Fruit fly (Drosophila melanogaster) whole organism, embryonic: ENCODE data around the gene CG2794.
A peak's percentile ranks its signal among the peaks of the same experiment; 100 is the strongest.

Experiments
- Asciz ChIP-seq: fragments of 200-800 bp; sonication (Bioruptor generic); optimal IDR thresholded peaks from 2 replicates; lab custom pipeline; 2017; ENCODE audit warnings: missing biosample characterization, mild to moderate bottlenecking, missing genetic modification characterization, missing genetic modification reagents
- CG10147 ChIP-seq: fragments of 200-800 bp; sonication (Bioruptor generic); optimal IDR thresholded peaks from 2 replicates; lab custom pipeline; 2019; ENCODE audit warnings: missing biosample characterization, mild to moderate bottlenecking, missing genetic modification characterization, moderate library complexity
- CG10959 ChIP-seq: fragments of 200-800 bp; sonication (Bioruptor generic); IDR thresholded peaks from 2 replicates; pipeline ENCODE4 v1.3.6; 2022; ENCODE audit warnings: missing biosample characterization, missing genetic modification characterization
- CG11504 ChIP-seq: fragments of 200-800 bp; sonication (Bioruptor generic); optimal IDR thresholded peaks from 3 replicates; lab custom pipeline; 2019; ENCODE audit warnings: missing biosample characterization, mild to moderate bottlenecking, missing genetic modification characterization, moderate library complexity
- CG11696 ChIP-seq: fragments of 200-800 bp; sonication (Bioruptor generic); IDR thresholded peaks from 2 replicates; pipeline ENCODE4 v1.3.6; 2022; ENCODE audit warnings: missing biosample characterization, missing genetic modification characterization
- CG12155 ChIP-seq: fragments of 200-800 bp; sonication (Bioruptor generic); optimal IDR thresholded peaks from 3 replicates; lab custom pipeline; 2016; ENCODE audit warnings: missing biosample characterization, missing genetic modification characterization
- CG14441 ChIP-seq: fragments of 200-800 bp; sonication (Bioruptor generic); IDR thresholded peaks from 2 replicates; pipeline ENCODE4 v1.3.6; 2022; ENCODE audit warnings: missing biosample characterization, missing genetic modification characterization
- CG14667 ChIP-seq: fragments of 200-800 bp; sonication (Bioruptor generic); IDR thresholded peaks from 2 replicates; pipeline ENCODE4 v1.3.6; 2022; ENCODE audit warnings: missing biosample characterization, missing genetic modification characterization
- CG15011 ChIP-seq: fragments of 200-800 bp; sonication (Bioruptor generic); optimal IDR thresholded peaks from 3 replicates; lab custom pipeline; 2018; ENCODE audit warnings: missing biosample characterization, mild to moderate bottlenecking, missing genetic modification characterization
- CG15269 ChIP-seq: fragments of 200-800 bp; sonication (Bioruptor generic); optimal IDR thresholded peaks from 2 replicates; lab custom pipeline; 2018; ENCODE audit warnings: missing biosample characterization, mild to moderate bottlenecking, missing genetic modification characterization, moderate library complexity
- CG15601 ChIP-seq: fragments of 200-800 bp; sonication (Bioruptor generic); optimal IDR thresholded peaks from 3 replicates; lab custom pipeline; 2019; ENCODE audit warnings: missing biosample characterization, mild to moderate bottlenecking, missing genetic modification characterization, moderate library complexity
- CG1603 ChIP-seq: fragments of 200-800 bp; sonication (Bioruptor generic); optimal IDR thresholded peaks from 2 replicates; lab custom pipeline; 2019; ENCODE audit warnings: missing biosample characterization, mild to moderate bottlenecking, missing genetic modification characterization, moderate library complexity
- CG16863 ChIP-seq: fragments of 200-800 bp; sonication (Bioruptor generic); optimal IDR thresholded peaks from 3 replicates; lab custom pipeline; 2016; ENCODE audit warnings: missing biosample characterization, missing genetic modification characterization
- CG17385 ChIP-seq: fragments of 200-800 bp; sonication (Bioruptor generic); optimal IDR thresholded peaks from 3 replicates; lab custom pipeline; 2018; ENCODE audit warnings: missing biosample characterization, mild to moderate bottlenecking, missing genetic modification characterization
- CG17612 ChIP-seq: fragments of 200-800 bp; sonication (Bioruptor generic); IDR thresholded peaks from 2 replicates; pipeline ENCODE4 v1.3.6; 2022; ENCODE audit warnings: missing biosample characterization, missing genetic modification characterization
- CG18476 ChIP-seq: fragments of 200-800 bp; sonication (Bioruptor generic); optimal IDR thresholded peaks from 2 replicates; lab custom pipeline; 2016; ENCODE audit warnings: missing biosample characterization, mild to moderate bottlenecking, missing genetic modification characterization
- CG30403 ChIP-seq: fragments of 200-800 bp; sonication (Bioruptor generic); optimal IDR thresholded peaks from 3 replicates; lab custom pipeline; 2016; ENCODE audit warnings: missing biosample characterization, missing genetic modification characterization
- CG32532 ChIP-seq: fragments of 200-800 bp; sonication (Bioruptor generic); IDR thresholded peaks from 2 replicates; pipeline ENCODE4 v1.3.6; 2022; ENCODE audit warnings: missing biosample characterization, missing genetic modification characterization
- CG3407 ChIP-seq: fragments of 200-800 bp; sonication (Bioruptor generic); optimal IDR thresholded peaks from 2 replicates; lab custom pipeline; 2018; ENCODE audit warnings: missing biosample characterization, mild to moderate bottlenecking, missing genetic modification characterization
- CG7556 ChIP-seq: fragments of 200-800 bp; sonication (Bioruptor generic); optimal IDR thresholded peaks from 2 replicates; lab custom pipeline; 2017; ENCODE audit warnings: missing biosample characterization, mild to moderate bottlenecking, missing genetic modification characterization
- CG7928 ChIP-seq: fragments of 200-800 bp; sonication (Bioruptor generic); optimal IDR thresholded peaks from 2 replicates; lab custom pipeline; 2017; ENCODE audit warnings: missing biosample characterization, mild to moderate bottlenecking, missing genetic modification characterization
- CG7987 ChIP-seq: fragments of 200-800 bp; sonication (Bioruptor generic); optimal IDR thresholded peaks from 2 replicates; lab custom pipeline; 2018; ENCODE audit warnings: missing biosample characterization, mild to moderate bottlenecking, missing genetic modification characterization, moderate library complexity
- CrebB ChIP-seq: fragments of 200-800 bp; sonication (Bioruptor generic); optimal IDR thresholded peaks from 3 replicates; lab custom pipeline; 2018; ENCODE audit warnings: missing biosample characterization, mild to moderate bottlenecking, missing genetic modification characterization
- Gug ChIP-seq: fragments of 200-800 bp; sonication (Bioruptor generic); IDR thresholded peaks from 4 replicates; pipeline ENCODE4 v1.3.6; 2022; ENCODE audit warnings: missing biosample characterization, missing genetic modification characterization
- HLH54F ChIP-seq: fragments of 200-800 bp; sonication (Bioruptor generic); optimal IDR thresholded peaks from 3 replicates; lab custom pipeline; 2016; ENCODE audit warnings: missing biosample characterization, missing genetic modification characterization
- Hsf ChIP-seq: fragments of 200-800 bp; sonication (Bioruptor generic); optimal IDR thresholded peaks from 3 replicates; lab custom pipeline; 2016; ENCODE audit warnings: missing biosample characterization, missing genetic modification characterization
- Lhr ChIP-seq: fragments of 200-800 bp; sonication (Bioruptor generic); optimal IDR thresholded peaks from 3 replicates; lab custom pipeline; 2017; ENCODE audit warnings: mild to moderate bottlenecking, missing biosample characterization, missing genetic modification reagents, missing genetic modification characterization
- MTF-1 ChIP-seq: fragments of 200-800 bp; sonication (Bioruptor generic); optimal IDR thresholded peaks from 2 replicates; lab custom pipeline; 2018; ENCODE audit warnings: missing biosample characterization, mild to moderate bottlenecking, missing genetic modification characterization, borderline replicate concordance
- Mad ChIP-seq: fragments of 200-800 bp; sonication (Bioruptor generic); optimal IDR thresholded peaks from 2 replicates; lab custom pipeline; 2016; ENCODE audit warnings: missing biosample characterization, missing genetic modification characterization
- Sin3A ChIP-seq: fragments of >200 bp; optimal IDR thresholded peaks from 2 replicates; lab custom pipeline; 2018
- Six4 ChIP-seq: fragments of 200-800 bp; sonication (Bioruptor generic); optimal IDR thresholded peaks from 2 replicates; lab custom pipeline; 2016; ENCODE audit warnings: missing biosample characterization, missing genetic modification characterization
- Vsx1 ChIP-seq: fragments of 200-800 bp; sonication (Bioruptor generic); optimal IDR thresholded peaks from 2 replicates; lab custom pipeline; 2017; ENCODE audit warnings: missing biosample characterization, mild to moderate bottlenecking, missing genetic modification characterization, missing genetic modification reagents
- amos ChIP-seq: fragments of 200-800 bp; sonication (Bioruptor generic); IDR thresholded peaks from 2 replicates; pipeline ENCODE4 v1.3.6; 2022; ENCODE audit warnings: missing biosample characterization, missing genetic modification characterization; ENCODE audit not compliant: partially characterized antibody
- ase ChIP-seq: fragments of 200-800 bp; sonication (Bioruptor generic); IDR thresholded peaks from 3 replicates; pipeline ENCODE4 v1.3.6; 2022; ENCODE audit warnings: missing biosample characterization, missing genetic modification characterization
- crc ChIP-seq: fragments of 200-800 bp; sonication (Bioruptor generic); optimal IDR thresholded peaks from 2 replicates; lab custom pipeline; 2016; ENCODE audit warnings: missing biosample characterization, missing genetic modification characterization
- croc ChIP-seq: fragments of 200-800 bp; sonication (Bioruptor generic); conservative IDR thresholded peaks from 3 replicates; pipeline ENCODE4 v1.3.6; 2022; ENCODE audit warnings: missing biosample characterization, missing genetic modification characterization
- dysf ChIP-seq: fragments of 200-800 bp; sonication (Bioruptor generic); IDR thresholded peaks from 3 replicates; pipeline ENCODE4 v1.3.6; 2022; ENCODE audit warnings: missing biosample characterization, missing genetic modification characterization
- inv ChIP-seq: fragments of 200-800 bp; sonication (Bioruptor generic); IDR thresholded peaks from 2 replicates; pipeline ENCODE4 v1.3.6; 2022; ENCODE audit warnings: missing biosample characterization, missing genetic modification characterization; ENCODE audit not compliant: partially characterized antibody
- kni ChIP-seq: fragments of 200-800 bp; sonication (Bioruptor generic); optimal IDR thresholded peaks from 3 replicates; lab custom pipeline; 2017; ENCODE audit warnings: mild to moderate bottlenecking, missing biosample characterization, missing genetic modification reagents, missing genetic modification characterization
- lmd ChIP-seq: fragments of 200-800 bp; sonication (Bioruptor generic); IDR thresholded peaks from 2 replicates; pipeline ENCODE4 v1.3.6; 2022; ENCODE audit warnings: missing biosample characterization, missing genetic modification characterization
- nau ChIP-seq: fragments of 200-800 bp; sonication (Bioruptor generic); optimal IDR thresholded peaks from 3 replicates; lab custom pipeline; 2017; ENCODE audit warnings: missing biosample characterization, mild to moderate bottlenecking, missing genetic modification characterization, missing genetic modification reagents
- otp ChIP-seq: fragments of 200-800 bp; sonication (Bioruptor generic); IDR thresholded peaks from 3 replicates; pipeline ENCODE4, ENCODE4 v1.3.6; 2022; ENCODE audit warnings: missing biosample characterization, missing genetic modification characterization
- pita ChIP-seq: fragments of 200-800 bp; sonication (Bioruptor generic); optimal IDR thresholded peaks from 2 replicates; lab custom pipeline; 2017; ENCODE audit warnings: missing biosample characterization, mild to moderate bottlenecking, missing genetic modification characterization
- pros ChIP-seq: fragments of 200-800 bp; sonication (Bioruptor generic); optimal IDR thresholded peaks from 3 replicates; lab custom pipeline; 2019; ENCODE audit warnings: missing biosample characterization, mild to moderate bottlenecking, missing genetic modification characterization, moderate library complexity
- repo ChIP-seq: fragments of 200-800 bp; sonication (Bioruptor generic); optimal IDR thresholded peaks from 2 replicates; lab custom pipeline; 2016; ENCODE audit warnings: missing biosample characterization, missing genetic modification characterization
- row ChIP-seq: fragments of 200-800 bp; sonication (Bioruptor generic); IDR thresholded peaks from 3 replicates; pipeline ENCODE4 v1.3.6; 2022; ENCODE audit warnings: missing biosample characterization, missing genetic modification characterization
- stwl ChIP-seq: fragments of 200-800 bp; sonication (Bioruptor generic); optimal IDR thresholded peaks from 3 replicates; lab custom pipeline; 2018; ENCODE audit warnings: missing biosample characterization, mild to moderate bottlenecking, missing genetic modification characterization, moderate library complexity
- twi ChIP-seq: fragments of 200-800 bp; optimal IDR thresholded peaks from 2 replicates; lab custom pipeline; 2019; ENCODE audit warnings: missing biosample characterization, mild to moderate bottlenecking, missing genetic modification characterization, moderate library complexity
- wor ChIP-seq: fragments of 200-800 bp; sonication (Bioruptor generic); IDR thresholded peaks from 2 replicates; pipeline ENCODE4 v1.3.6; 2022; ENCODE audit warnings: missing biosample characterization, missing genetic modification characterization
- zen ChIP-seq: fragments of 200-800 bp; sonication (Bioruptor generic); optimal IDR thresholded peaks from 3 replicates; lab custom pipeline; 2018; ENCODE audit warnings: missing biosample characterization, mild to moderate bottlenecking, missing genetic modification characterization, moderate library complexity
- zf30C ChIP-seq: fragments of 200-800 bp; sonication (Bioruptor generic); optimal IDR thresholded peaks from 3 replicates; lab custom pipeline; 2018; ENCODE audit warnings: missing biosample characterization, mild to moderate bottlenecking, missing genetic modification characterization

Gene CG2794

dm6 chr2L:522752-523151, 41.2 kb upstream of the CG2794 start (continued):
- TF ChIP-seq MTF-1 (GFP tag; lab: Kevin White, UChicago) (peak; percentile 36), CG17612 (GFP tag; lab: Robert Waterston, UW) (no peak), repo (GFP tag; lab: Kevin White, UChicago) (no peak), otp (GFP tag; lab: Robert Waterston, UW) (peak; percentile 78), CG17385 (GFP tag; lab: Kevin White, UChicago) (peak; percentile 16), CG15601 (peak; percentile 48), nau (GFP tag; lab: Kevin White, UChicago) (no peak), CG1603 (tag; lab: Kevin White, UChicago) (peak; percentile 45), zf30C (GFP tag; lab: Kevin White, UChicago) (peak; percentile 40), Mad (GFP tag; lab: Kevin White, UChicago) (no peak), pita (GFP tag; lab: Kevin White, UChicago) (no peak), crc (GFP tag; lab: Kevin White, UChicago) (peak; percentile 32), CG10959 (GFP tag; lab: Robert Waterston, UW) (peak; percentile 54), dysf (GFP tag; lab: Robert Waterston, UW) (peak; percentile 40; the same call in 1 of the 3 replicates), CrebB (tag; lab: Kevin White, UChicago) (no peak), Gug (GFP tag; lab: Robert Waterston, UW) (peak; percentile 37; the same call in 1 of the 4 replicates), Hsf (peak; percentile 48), CG7987 (GFP tag; lab: Kevin White, UChicago) (no peak), CG10147 (GFP tag; lab: Kevin White, UChicago) (no peak), Vsx1 (GFP tag; lab: Kevin White, UChicago) (peak; percentile 33), CG7556 (GFP tag; lab: Kevin White, UChicago) (peak; percentile 27), lmd (GFP tag; lab: Robert Waterston, UW) (peak; percentile 48), CG14441 (GFP tag; lab: Robert Waterston, UW) (peak; percentile 54; the same call in 1 of the 2 replicates), twi (tag; lab: Kevin White, UChicago) (no peak), CG18476 (GFP tag; lab: Kevin White, UChicago) (peak; percentile 31), CG11696 (GFP tag; lab: Robert Waterston, UW) (0 out of 2 replicates have a peak, but pooled peaks have one; percentile 10), CG3407 (GFP tag; lab: Kevin White, UChicago) (peak; percentile 35), ase (GFP tag; lab: Robert Waterston, UW) (peak; percentile 60; the same call in 2 of the 3 replicates), CG15011 (GFP tag; lab: Kevin White, UChicago) (no peak), row (GFP tag; lab: Robert Waterston, UW) (peak; percentile 62; the same call in 2 of the 3 replicates), CG15269 (tag; lab: Kevin White, UChicago) (peak; percentile 12), CG12155 (GFP tag; lab: Kevin White, UChicago) (no peak), wor (no peak), HLH54F (GFP tag; lab: Kevin White, UChicago) (peak; percentile 25), CG14667 (peak; percentile 16; the same call in 1 of the 2 replicates), stwl (tag; lab: Kevin White, UChicago) (no peak), amos (GFP tag; lab: Robert Waterston, UW) (no peak), CG32532 (GFP tag; lab: Robert Waterston, UW) (0 out of 2 replicates have a peak, but pooled peaks have one; percentile 23), Asciz (GFP tag; lab: Kevin White, UChicago) (peak; percentile 64), kni (GFP tag; lab: Kevin White, UChicago) (no peak), CG11504 (tag; lab: Kevin White, UChicago) (peak; percentile 63), inv (GFP tag; lab: Robert Waterston, UW) (no peak), CG7928 (GFP tag; lab: Kevin White, UChicago) (no peak), Six4 (GFP tag; lab: Kevin White, UChicago) (no peak), zen (peak; percentile 80), Sin3A (lab: Kevin White, UChicago) (no peak), CG30403 (GFP tag; lab: Kevin White, UChicago) (peak; percentile 58), pros (GFP tag; lab: Kevin White, UChicago) (no peak), Lhr (GFP tag; lab: Kevin White, UChicago) (peak; percentile 43), CG16863 (GFP tag; lab: Kevin White, UChicago) (peak; percentile 51), croc (peak; percentile 62; the same call in 2 of the 3 replicates)
